Worm (Caenorhabditis elegans) whole organism, late embryonic: ENCODE data around the gene ugt-11.

Experiments used
- C38D4.7 ChIP-seq: fragments of 200-800 bp; sonication (Bioruptor generic); optimal IDR thresholded peaks from 2 replicates; lab custom pipeline; 2018; ENCODE audit warnings: mild to moderate bottlenecking, missing genetic modification characterization, moderate library complexity, missing compliant biosample characterization
- F13H6.1 ChIP-seq: sonication (generic microtip); optimal IDR thresholded peaks from 2 replicates; lab custom pipeline; 2016; ENCODE audit warnings: missing genetic modification characterization, missing compliant biosample characterization
- lim-6 ChIP-seq: sonication (generic microtip); optimal IDR thresholded peaks from 2 replicates; lab custom pipeline; 2016; ENCODE audit warnings: missing genetic modification characterization, missing compliant biosample characterization
- nhr-11 ChIP-seq: fragments of 150-350 bp; optimal IDR thresholded peaks from 2 replicates; lab custom pipeline; 2014; ENCODE audit warnings: missing biosample characterization, missing genetic modification characterization
- pha-4 ChIP-seq: fragments of 150-350 bp; optimal IDR thresholded peaks from 2 replicates; lab custom pipeline; 2018; ENCODE audit warnings: missing biosample characterization, missing genetic modification reagents, missing genetic modification characterization
- pqm-1 ChIP-seq: sonication (generic microtip); optimal IDR thresholded peaks from 2 replicates; lab custom pipeline; 2016; ENCODE audit warnings: missing genetic modification characterization, missing compliant biosample characterization
- sox-4 ChIP-seq: sonication (generic microtip); optimal IDR thresholded peaks from 2 replicates; lab custom pipeline; 2017; ENCODE audit warnings: mild to moderate bottlenecking, missing genetic modification characterization, inconsistent platforms, missing compliant biosample characterization

DNA sequence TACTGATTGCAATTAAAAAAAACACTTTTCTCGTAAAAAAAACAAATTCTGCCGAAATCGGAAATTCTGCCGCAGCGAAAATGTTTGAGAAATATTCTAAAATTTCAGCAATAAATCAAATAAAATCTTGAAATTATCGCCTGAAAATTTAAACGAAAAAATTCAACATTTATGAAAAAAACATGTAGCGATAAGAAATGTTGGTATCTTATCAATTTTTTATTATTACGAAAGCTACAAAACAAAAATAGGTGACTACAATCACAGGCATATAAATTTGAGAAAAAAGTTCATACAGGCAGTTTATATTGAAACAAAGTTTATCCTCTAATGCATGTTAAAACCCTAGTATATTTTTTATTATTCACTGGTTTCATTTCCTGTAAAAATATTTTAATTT lies 11.1 kb upstream of the ugt-11 start, which contains the start of gene ugt-14:
- TF ChIP-seq lim-6 (tag; lab: Kevin White, UChicago), result no peak
- no peak for TF ChIP-seq nhr-11 (tag; lab: Kevin White, UChicago)
- TF ChIP-seq F13H6.1, result no peak
- no peak for TF ChIP-seq C38D4.7 (GFP tag; lab: Kevin White, UChicago)
- no peak for TF ChIP-seq sox-4 (tag; lab: Kevin White, UChicago)
- TF ChIP-seq pha-4, result no peak
- TF ChIP-seq pqm-1 (tag; lab: Kevin White, UChicago), result no peak
